Fruit fly (Drosophila melanogaster) Kc167 (cell line): ENCODE results near the gene CG13086.

Experiments
- Sin3A ChIP-seq: fragments of >200 bp; optimal IDR thresholded peaks from 2 replicates; lab custom pipeline; 2018; ENCODE audit warnings: missing external identifiers
- h ChIP-seq: fragments of >200 bp; optimal IDR thresholded peaks from 3 replicates; lab custom pipeline; 2018; ENCODE audit warnings: missing external identifiers
- psq ChIP-seq: fragments of >200 bp; optimal IDR thresholded peaks from 2 replicates; lab custom pipeline; 2017; ENCODE audit warnings: missing external identifiers

dm6 chr2L:19393703-19394210 is 29.6 kb downstream of the CG13086 start, which contains the start of gene CG31798:
- TF ChIP-seq psq, result no peak
- TF ChIP-seq Sin3A (lab: Kevin White, UChicago), result no peak
- TF ChIP-seq h (lab: Kevin White, UChicago), result no peak
